Worm (Caenorhabditis elegans): Measurements from ENCODE around the gene ubc-18.

- TF ChIP-seq nhr-28 (tag; optimal IDR thresholded peaks at IDR 0.05) (no peak), elt-3 (tag; optimal IDR thresholded peaks at IDR 0.05) (no peak), unc-62 (GFP tag; optimal IDR thresholded peaks at IDR 0.05) (no peak)
Measured at ce11 chrIII:7029105-7029504, 39.3 kb downstream of the ubc-18 start, which contains the start of gene cyk-1.

Measured in whole organism, mixed stage, embryonic.